Fruit fly (Drosophila melanogaster) Kc167 (cell line): ENCODE data around the gene RYa-R.

Experiments
- Myc ChIP-seq: fragments of >200 bp; optimal IDR thresholded peaks from 2 replicates; lab custom pipeline; 2017; ENCODE audit warnings: missing external identifiers
- Sin3A ChIP-seq: fragments of >200 bp; optimal IDR thresholded peaks from 2 replicates; lab custom pipeline; 2018; ENCODE audit warnings: missing external identifiers
- h ChIP-seq: fragments of >200 bp; optimal IDR thresholded peaks from 3 replicates; lab custom pipeline; 2018; ENCODE audit warnings: missing external identifiers
- insv ChIP-seq: fragments of >200 bp; optimal IDR thresholded peaks from 3 replicates; lab custom pipeline; 2018; ENCODE audit warnings: missing external identifiers
- psq ChIP-seq: fragments of >200 bp; optimal IDR thresholded peaks from 2 replicates; lab custom pipeline; 2017; ENCODE audit warnings: missing external identifiers
- ttk ChIP-seq: sonication (Bioruptor generic); optimal IDR thresholded peaks from 2 replicates; lab custom pipeline; 2017; ENCODE audit warnings: missing external identifiers

dm6 chr3R:26964452-26965133 lies 32.2 kb upstream of the RYa-R start, which contains the start of gene Tsp97E:
- TF ChIP-seq Sin3A (lab: Kevin White, UChicago) (no peak), ttk (lab: Kevin White, UChicago) (no peak), Myc (no peak), h (lab: Kevin White, UChicago) (no peak), psq (lab: Kevin White, UChicago) (no peak), insv (lab: Kevin White, UChicago) (no peak)
